Fruit fly (Drosophila melanogaster): ENCODE results near the gene Elp4.

Gene Elp4

dm6 chr2L:5523848-5524473 is at the start of gene Elp4, which contains the start of gene Vps52:
Elp4 (plus strand) TSS chr2L:5524139.
Vps52 (minus strand) TSS chr2L:5523898.
- no peak for TF ChIP-seq Blimp-1 (GFP tag; optimal IDR thresholded peaks at IDR 0.05)
- peak; percentile 60 for TF ChIP-seq Gug (GFP tag; IDR thresholded peaks at IDR 0.05)
- TF ChIP-seq salr (GFP tag; optimal IDR thresholded peaks at IDR 0.05) = no peak
- TF ChIP-seq Sox102F (GFP tag; optimal IDR thresholded peaks at IDR 0.05) = no peak
- TF ChIP-seq CG6276 (GFP tag; optimal IDR thresholded peaks at IDR 0.05) = no peak
- no peak for TF ChIP-seq Hr39 (GFP tag; optimal IDR thresholded peaks at IDR 0.05)
- no peak for TF ChIP-seq CG9139 (GFP tag; optimal IDR thresholded peaks at IDR 0.05)
- peak; percentile 29; the same call in 1 of the 2 replicates for TF ChIP-seq CG11294 (GFP tag; IDR thresholded peaks at IDR 0.05)
- no peak for TF ChIP-seq topi (GFP tag; optimal IDR thresholded peaks at IDR 0.05)
- no peak for TF ChIP-seq Hr4 (GFP tag; optimal IDR thresholded peaks at IDR 0.05)
- no peak; the same call in 2 of the 3 replicates for TF ChIP-seq eg (GFP tag; IDR thresholded peaks at IDR 0.05)
- peak; percentile 62 for TF ChIP-seq Ets96B (tag; optimal IDR thresholded peaks at IDR 0.05)
- TF ChIP-seq Hr38 (GFP tag; optimal IDR thresholded peaks at IDR 0.05) = no peak
- TF ChIP-seq ss (GFP tag; optimal IDR thresholded peaks at IDR 0.05) = no peak
- TF ChIP-seq Eip75B (GFP tag; optimal IDR thresholded peaks at IDR 0.05) = no peak
- TF ChIP-seq CG32006 (GFP tag; optimal IDR thresholded peaks at IDR 0.05) = no peak
- no peak for TF ChIP-seq spab (GFP tag; optimal IDR thresholded peaks at IDR 0.05)
- TF ChIP-seq vri (GFP tag; optimal IDR thresholded peaks at IDR 0.05) = no peak
- no peak for TF ChIP-seq CG16779 (tag; optimal IDR thresholded peaks at IDR 0.05)
- TF ChIP-seq acj6 (GFP tag; optimal IDR thresholded peaks at IDR 0.05) = no peak
- peak; percentile 55; the same call in 2 of the 3 replicates for TF ChIP-seq CG6163 (GFP tag; IDR thresholded peaks at IDR 0.05)
- TF ChIP-seq Sox15 (GFP tag; optimal IDR thresholded peaks at IDR 0.05) = peak; percentile 67
- TF ChIP-seq pdm3 (GFP tag; optimal IDR thresholded peaks at IDR 0.05) = no peak
- TF ChIP-seq Eip93F (GFP tag; optimal IDR thresholded peaks at IDR 0.05) = no peak
- no peak for TF ChIP-seq CG4318 (GFP tag; optimal IDR thresholded peaks at IDR 0.05)
- no peak for TF ChIP-seq CG10631 (GFP tag; optimal IDR thresholded peaks at IDR 0.05)
- TF ChIP-seq CG6792 (GFP tag; optimal IDR thresholded peaks at IDR 0.05) = no peak
- no peak for TF ChIP-seq svp (GFP tag)
- TF ChIP-seq esn (GFP tag; optimal IDR thresholded peaks at IDR 0.05) = peak; percentile 77
- TF ChIP-seq Eip78C (GFP tag) = no peak
- no peak for TF ChIP-seq achi (GFP tag; optimal IDR thresholded peaks at IDR 0.05)
- no peak for TF ChIP-seq dac (GFP tag; optimal IDR thresholded peaks at IDR 0.05)
- peak; percentile 63 for TF ChIP-seq cyc (GFP tag; optimal IDR thresholded peaks at IDR 0.05)
- peak; percentile 80 for TF ChIP-seq CG3032 (tag; optimal IDR thresholded peaks at IDR 0.05)
- no peak for TF ChIP-seq net (GFP tag; optimal IDR thresholded peaks at IDR 0.05)
- peak; percentile 73 for TF ChIP-seq CG31627 (GFP tag; optimal IDR thresholded peaks at IDR 0.05)
- TF ChIP-seq CG6854 (GFP tag; optimal IDR thresholded peaks at IDR 0.05) = no peak
- TF ChIP-seq CG8119 (GFP tag; IDR thresholded peaks at IDR 0.05) = peak; percentile 55; the same call in 2 of the 3 replicates
- TF ChIP-seq CG8319 (GFP tag; optimal IDR thresholded peaks at IDR 0.05) = peak; percentile 24
- TF ChIP-seq dsx (GFP tag; optimal IDR thresholded peaks at IDR 0.05; ENCODE audit: poor library complexity, severe bottlenecking) = no peak
- no peak for TF ChIP-seq CG11762 (GFP tag; optimal IDR thresholded peaks at IDR 0.05; ENCODE audit: insufficient read depth)
- peak; percentile 55 for TF ChIP-seq CG11902 (GFP tag; optimal IDR thresholded peaks at IDR 0.05)
- no peak for TF ChIP-seq CG10669 (GFP tag; optimal IDR thresholded peaks at IDR 0.05)
- peak; percentile 72 for TF ChIP-seq lz (GFP tag; optimal IDR thresholded peaks at IDR 0.05)
- peak; percentile 14 for TF ChIP-seq CG1621 (tag; optimal IDR thresholded peaks at IDR 0.05)
- TF ChIP-seq Lpt (GFP tag; optimal IDR thresholded peaks at IDR 0.05) = peak; percentile 55
- no peak for TF ChIP-seq Met (GFP tag; optimal IDR thresholded peaks at IDR 0.05)
- TF ChIP-seq fd85E (GFP tag; optimal IDR thresholded peaks at IDR 0.05) = no peak
- TF ChIP-seq CG34406 (GFP tag; optimal IDR thresholded peaks at IDR 0.05) = peak; percentile 74
- TF ChIP-seq CG15336 (GFP tag; IDR thresholded peaks at IDR 0.05) = peak; percentile 28; the same call in 1 of the 2 replicates
- no peak for TF ChIP-seq Sox14 (GFP tag; optimal IDR thresholded peaks at IDR 0.05)
- TF ChIP-seq OdsH (GFP tag; optimal IDR thresholded peaks at IDR 0.05) = no peak
